Worm (Caenorhabditis elegans) whole organism, L2 larva: Measurements from ENCODE around the gene srab-13.

Experiments used
- aly-2 ChIP-seq: fragments of 150-350 bp; optimal IDR thresholded peaks from 2 replicates; lab custom pipeline; 2014; ENCODE audit warnings: missing biosample characterization, missing genetic modification characterization
- elt-1 ChIP-seq: fragments of 150-350 bp; optimal IDR thresholded peaks from 2 replicates; lab custom pipeline; 2014; ENCODE audit warnings: missing biosample characterization, missing genetic modification characterization

- TF ChIP-seq elt-1 (tag; lab: Kevin White, UChicago) = no peak
- no peak for TF ChIP-seq aly-2
Observed at ce11 chrV:2053509-2053908, 25.8 kb upstream of the srab-13 start, which contains the start of gene comt-5.
